Worm (Caenorhabditis elegans) whole organism, early embryonic: ENCODE results near the gene Y75B8A.23.

Source experiments
- scrt-1 ChIP-seq: fragments of 200-800 bp; sonication (Bioruptor generic); IDR thresholded peaks from 2 replicates; pipeline ENCODE4 v1.3.6; 2022; ENCODE audit warnings: missing genetic modification characterization, missing compliant biosample characterization

Gene Y75B8A.23

DNA sequence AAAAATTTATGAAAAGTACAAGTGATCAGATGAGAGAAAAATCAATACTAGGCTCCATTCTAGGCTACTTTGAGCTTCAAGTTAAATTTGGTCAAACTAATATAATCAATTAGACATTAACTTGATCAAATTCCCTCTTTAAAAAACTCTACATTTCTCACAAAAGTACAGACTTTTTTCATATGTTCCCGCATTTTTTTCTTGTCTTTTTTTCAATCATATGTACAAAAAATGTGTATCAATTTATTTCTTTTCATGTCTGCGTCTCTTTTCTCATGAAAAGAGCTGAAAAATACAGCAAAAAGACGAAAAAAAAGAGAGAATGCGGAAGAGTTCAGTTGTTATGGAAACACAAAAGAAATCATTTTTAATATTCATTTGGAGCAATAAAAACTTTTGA is 48.8 kb downstream of the Y75B8A.23 start:
- no peak for TF ChIP-seq scrt-1 (GFP tag; lab: Robert Waterston, UW)
